Fruit fly (Drosophila melanogaster): ENCODE measurements around the gene CG14062.

The CG14062 gene

DNA sequence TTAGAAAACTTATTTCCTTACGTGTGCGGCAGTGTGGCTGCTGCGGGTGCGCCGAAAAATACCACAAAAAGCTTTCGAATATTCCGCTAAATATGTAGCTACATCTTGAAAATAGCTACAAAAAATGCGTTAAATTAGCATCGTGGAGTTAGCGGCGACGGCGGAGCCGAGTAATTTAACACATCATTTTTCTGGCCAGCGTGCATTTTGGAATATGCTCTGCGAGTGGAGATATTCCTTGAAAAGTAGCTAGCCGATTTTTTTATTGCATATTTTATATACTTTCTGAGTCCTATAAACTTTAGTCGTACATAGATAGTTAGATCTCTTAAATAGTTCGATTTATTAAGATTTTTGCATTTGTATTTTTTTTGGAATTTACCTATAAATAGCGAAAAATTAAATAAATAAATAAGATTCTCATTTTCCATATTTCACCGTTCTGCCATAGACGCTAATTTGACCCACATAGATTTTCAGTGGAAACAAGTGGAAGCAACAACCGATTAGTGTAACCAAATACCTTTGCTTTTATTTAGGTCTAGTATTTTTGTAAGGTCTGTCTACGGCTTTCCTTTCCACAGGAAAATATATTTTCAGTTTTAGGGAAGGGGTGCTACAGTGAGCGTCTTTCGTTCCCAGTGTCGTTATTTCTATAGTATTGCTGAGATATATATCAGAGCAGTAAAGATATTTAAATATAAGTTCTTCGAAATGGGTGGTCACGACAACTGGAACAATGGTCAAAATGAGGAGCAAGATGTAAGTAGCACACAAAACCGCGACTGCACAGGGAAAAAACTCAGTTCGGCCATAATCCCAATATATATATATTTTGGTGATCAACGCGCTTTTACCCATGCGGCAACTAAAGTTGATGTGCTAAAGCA lies 43.2 kb downstream of the CG14062 start, which contains the start of the genes Noa36 and Hrb98DE:
Gene Noa36, minus strand, starts transcription at position 51 of the 890 bp plus-strand sequence.
Gene Hrb98DE, plus strand, starts transcription at position 597 of the 890 bp plus-strand sequence.
- TF ChIP-seq noc (tag; optimal IDR thresholded peaks at IDR 0.05) = no peak

dm6 chr3R:28597527-28597926 lies 45.2 kb downstream of the CG14062 start:
- no peak for TF ChIP-seq noc (tag; optimal IDR thresholded peaks at IDR 0.05)

dm6 chr3R:28596357-28596756 lies 46.3 kb downstream of the CG14062 start:
- no peak for TF ChIP-seq noc (tag; optimal IDR thresholded peaks at IDR 0.05)

DNA sequence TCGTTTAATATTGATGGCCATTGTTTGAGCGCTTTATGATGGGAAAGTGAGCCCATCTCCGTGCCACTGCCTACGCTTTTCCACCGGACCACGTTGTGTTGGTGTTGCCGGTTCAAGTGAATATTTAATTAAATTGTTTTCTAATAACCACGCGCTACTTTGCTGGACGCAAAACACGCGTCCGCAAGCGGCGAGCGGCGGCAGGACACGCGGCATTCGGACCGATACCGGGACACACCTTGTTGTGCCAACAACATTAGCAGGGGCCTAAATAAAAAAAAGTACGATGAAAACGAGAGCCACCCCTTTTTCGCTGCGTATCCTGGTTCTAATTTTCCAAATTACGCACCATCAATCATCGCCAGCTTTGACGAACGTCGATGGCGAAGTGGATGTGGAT lies 46.8 kb downstream of the CG14062 start:
- no peak for TF ChIP-seq noc (tag; optimal IDR thresholded peaks at IDR 0.05)

- TF ChIP-seq noc (tag; optimal IDR thresholded peaks at IDR 0.05) = no peak
Observed at dm6 chr3R:28594900-28595299, 47.8 kb downstream of the CG14062 start.

All from whole organism, larva.